Worm (Caenorhabditis elegans) whole organism, L1 larva: Measurements from ENCODE around the gene C09G9.3.

Experiments
- ceh-82 ChIP-seq, 3 experiments: fragments of 150-350 bp in 1 of 3; sonication (generic microtip) in 2 of 3; optimal IDR thresholded peaks; 2 replicates each; lab custom pipeline; 2014 to 2017; ENCODE audit warnings: missing biosample characterization in 3 of 3, missing genetic modification characterization in 3 of 3
- ceh-88 ChIP-seq: fragments of 200-800 bp; sonication (Bioruptor generic); IDR thresholded peaks from 2 replicates; pipeline ENCODE4 v1.3.6; 2022; ENCODE audit warnings: missing genetic modification characterization, missing compliant biosample characterization
- ces-1 ChIP-seq: fragments of 150-350 bp; optimal IDR thresholded peaks from 2 replicates; lab custom pipeline; 2014; ENCODE audit warnings: missing biosample characterization, missing genetic modification reagents, missing genetic modification characterization
- elt-2 ChIP-seq: sonication (generic microtip); optimal IDR thresholded peaks from 2 replicates; lab custom pipeline; 2016; ENCODE audit warnings: missing genetic modification characterization, mild to moderate bottlenecking, inconsistent platforms, missing compliant biosample characterization, missing genetic modification reagents
- fkh-4 ChIP-seq: sonication (generic microtip); optimal IDR thresholded peaks from 2 replicates; lab custom pipeline; 2016; ENCODE audit warnings: missing compliant biosample characterization, missing genetic modification characterization, borderline replicate concordance
- fkh-8 ChIP-seq: sonication (generic microtip); optimal IDR thresholded peaks from 2 replicates; lab custom pipeline; 2016; ENCODE audit warnings: mild to moderate bottlenecking, missing genetic modification characterization, missing compliant biosample characterization
- jun-1 ChIP-seq: fragments of 150-350 bp; optimal IDR thresholded peaks from 2 replicates; lab custom pipeline; 2014; ENCODE audit warnings: missing biosample characterization, missing genetic modification reagents, missing genetic modification characterization
- mdl-1 ChIP-seq, 2 experiments: fragments of 150-350 bp; optimal IDR thresholded peaks; 2 replicates each; lab custom pipeline; 2014 to 2017; ENCODE audit warnings: missing biosample characterization in 2 of 2, missing genetic modification characterization in 2 of 2, inconsistent platforms in 1 of 2
- nhr-77 ChIP-seq: fragments of 150-350 bp; optimal IDR thresholded peaks from 2 replicates; lab custom pipeline; 2014; ENCODE audit warnings: missing biosample characterization, missing genetic modification characterization
- snpc-4 ChIP-seq: fragments of 150-350 bp; optimal IDR thresholded peaks from 2 replicates; lab custom pipeline; 2014; ENCODE audit warnings: missing biosample characterization, missing genetic modification characterization
- tbx-2 ChIP-seq: sonication (generic microtip); optimal IDR thresholded peaks from 2 replicates; lab custom pipeline; 2016; ENCODE audit warnings: missing genetic modification characterization, missing compliant biosample characterization
- zip-4 ChIP-seq: fragments of 200-800 bp; sonication (Bioruptor generic); optimal IDR thresholded peaks from 2 replicates; lab custom pipeline; 2018; ENCODE audit warnings: mild to moderate bottlenecking, missing genetic modification characterization, moderate library complexity, missing compliant biosample characterization
- ztf-11 ChIP-seq, 2 experiments: sonication (generic microtip); optimal IDR thresholded peaks; 2 replicates each; lab custom pipeline; 2016 to 2017; ENCODE audit warnings: missing genetic modification characterization in 2 of 2, missing biosample characterization in 1 of 2, missing compliant biosample characterization in 1 of 2

DNA sequence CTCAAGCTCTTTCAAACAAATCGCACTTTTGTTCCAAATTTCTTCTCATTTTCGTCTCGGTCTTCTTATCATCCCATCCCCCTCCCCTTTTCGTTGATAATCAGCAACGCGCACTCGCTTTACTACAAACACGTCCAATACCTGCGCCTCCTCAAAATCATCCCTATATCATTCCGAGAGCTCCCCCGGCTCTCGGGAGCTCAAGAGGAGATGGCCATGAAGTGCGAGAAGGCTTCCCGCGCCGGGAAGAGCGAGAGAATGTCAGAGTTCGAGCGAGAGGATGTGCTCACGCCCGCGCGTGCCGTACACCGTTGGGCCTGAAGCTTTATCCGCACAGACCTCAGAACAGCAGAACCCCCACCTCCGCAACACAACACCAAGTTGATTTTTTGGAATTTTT, 22.1 kb downstream of the C09G9.3 start:
- no peak for TF ChIP-seq tbx-2 (tag; lab: Kevin White, UChicago)
- TF ChIP-seq ces-1 (GFP tag; lab: Kevin White, UChicago) = no peak
- no peak for TF ChIP-seq elt-2 (tag; lab: Kevin White, UChicago)
- TF ChIP-seq mdl-1 (tag; optimal IDR thresholded peaks at IDR 0.05; lab: Kevin White, UChicago) = no peak
- no peak for TF ChIP-seq ceh-88
- TF ChIP-seq snpc-4 (tag; lab: Kevin White, UChicago) = no peak
- no peak for TF ChIP-seq fkh-8 (tag; lab: Kevin White, UChicago)
- TF ChIP-seq nhr-77 (tag; lab: Kevin White, UChicago) = no peak
- TF ChIP-seq fkh-4 (tag; lab: Kevin White, UChicago) = no peak
- TF ChIP-seq zip-4 (GFP tag; lab: Kevin White, UChicago) = no peak
- no peak for TF ChIP-seq ztf-11 (tag; optimal IDR thresholded peaks at IDR 0.05; lab: Kevin White, UChicago)
- TF ChIP-seq jun-1 (tag; lab: Kevin White, UChicago) = no peak
- TF ChIP-seq ceh-82 (tag; optimal IDR thresholded peaks at IDR 0.05; lab: Kevin White, UChicago) = no peak
